Worm (Caenorhabditis elegans) whole organism, young adult: Measurements from ENCODE around the gene ZK380.4.
A peak's percentile ranks its signal among the peaks of the same experiment; 100 is the strongest.

Source experiments
- F33H1.4 ChIP-seq: fragments of 200-800 bp; sonication (Bioruptor generic); IDR thresholded peaks from 2 replicates; pipeline ENCODE4 v1.3.6; 2022; ENCODE audit warnings: missing genetic modification reagents, missing genetic modification characterization, missing compliant biosample characterization
- F39B2.1 ChIP-seq: fragments of 200-800 bp; sonication (Bioruptor generic); IDR thresholded peaks from 2 replicates; pipeline ENCODE4 v1.3.6; 2022; ENCODE audit warnings: missing genetic modification reagents, missing genetic modification characterization, missing compliant biosample characterization
- F49E8.2 ChIP-seq: sonication (generic microtip); optimal IDR thresholded peaks from 3 replicates; lab custom pipeline; 2017; ENCODE audit warnings: missing genetic modification characterization, mild to moderate bottlenecking, missing compliant biosample characterization, antibody characterized with exemption, moderate library complexity; ENCODE audit not compliant: insufficient read depth
- F52B5.7 ChIP-seq: sonication (generic microtip); optimal IDR thresholded peaks from 2 replicates; lab custom pipeline; 2016; ENCODE audit warnings: mild to moderate bottlenecking, missing genetic modification characterization, missing compliant biosample characterization
- F57A8.1 ChIP-seq: fragments of 200-800 bp; sonication (Bioruptor generic); optimal IDR thresholded peaks from 2 replicates; lab custom pipeline; 2018; ENCODE audit warnings: mild to moderate bottlenecking, missing genetic modification characterization, moderate library complexity, missing compliant biosample characterization
- F57C9.4 ChIP-seq: sonication (generic microtip); optimal IDR thresholded peaks from 2 replicates; lab custom pipeline; 2017; ENCODE audit warnings: mild to moderate bottlenecking, missing genetic modification characterization, missing compliant biosample characterization
- Y53G8AR.9 ChIP-seq: fragments of 200-800 bp; sonication (Bioruptor generic); conservative IDR thresholded peaks from 2 replicates; pipeline ENCODE4 v1.3.6; 2022; ENCODE audit warnings: missing genetic modification reagents, missing genetic modification characterization, missing compliant biosample characterization
- Y95B8A.8 ChIP-seq: fragments of 200-800 bp; sonication (Bioruptor generic); IDR thresholded peaks from 2 replicates; pipeline ENCODE4 v1.3.6; 2022; ENCODE audit warnings: missing genetic modification reagents, missing genetic modification characterization, missing compliant biosample characterization
- ZK185.1 ChIP-seq: sonication (generic microtip); optimal IDR thresholded peaks from 2 replicates; lab custom pipeline; 2016; ENCODE audit warnings: mild to moderate bottlenecking, missing genetic modification characterization, missing compliant biosample characterization; ENCODE audit not compliant: poor library complexity, severe bottlenecking
- ama-1 ChIP-seq, 3 experiments: fragments of 150-350 bp in 1 of 3; sonication (generic microtip) in 2 of 3; optimal IDR thresholded peaks; 2 replicates each; lab custom pipeline; 2014 to 2018; ENCODE audit warnings: missing biosample characterization in 2 of 3, missing genetic modification characterization in 2 of 3, missing genetic modification reagents in 2 of 3
- aptf-2 ChIP-seq: fragments of 200-800 bp; sonication (Bioruptor generic); conservative IDR thresholded peaks from 2 replicates; pipeline ENCODE4 v1.3.6; 2022; ENCODE audit warnings: missing genetic modification reagents, missing genetic modification characterization, missing compliant biosample characterization
- aptf-3 ChIP-seq: fragments of 200-800 bp; sonication (Bioruptor generic); IDR thresholded peaks from 2 replicates; pipeline ENCODE4 v1.3.6; 2022; ENCODE audit warnings: missing genetic modification characterization, missing compliant biosample characterization
- attf-5 ChIP-seq: fragments of 200-800 bp; sonication (Bioruptor generic); optimal IDR thresholded peaks from 2 replicates; lab custom pipeline; 2018; ENCODE audit warnings: mild to moderate bottlenecking, missing genetic modification characterization, missing compliant biosample characterization
- cebp-2 ChIP-seq: fragments of 200-800 bp; sonication (Bioruptor generic); IDR thresholded peaks from 2 replicates; pipeline ENCODE4 v1.3.6; 2022; ENCODE audit warnings: missing genetic modification characterization, missing compliant biosample characterization
- ceh-100 ChIP-seq: fragments of 200-800 bp; sonication (Bioruptor generic); IDR thresholded peaks from 2 replicates; pipeline ENCODE4 v1.3.6; 2022; ENCODE audit warnings: missing genetic modification reagents, missing genetic modification characterization, missing compliant biosample characterization
- ceh-58 ChIP-seq: fragments of 200-800 bp; sonication (Bioruptor generic); IDR thresholded peaks from 2 replicates; pipeline ENCODE4 v1.3.6; 2022; ENCODE audit warnings: missing genetic modification characterization, missing compliant biosample characterization
- ceh-79 ChIP-seq: sonication (generic microtip); optimal IDR thresholded peaks from 2 replicates; lab custom pipeline; 2017; ENCODE audit warnings: mild to moderate bottlenecking, missing genetic modification characterization, missing compliant biosample characterization
- chd-7 ChIP-seq: sonication (generic microtip); optimal IDR thresholded peaks from 2 replicates; lab custom pipeline; 2016; ENCODE audit warnings: mild to moderate bottlenecking, missing genetic modification characterization, moderate library complexity, missing compliant biosample characterization
- dpff-1 ChIP-seq: sonication (generic microtip); optimal IDR thresholded peaks from 2 replicates; lab custom pipeline; 2017; ENCODE audit warnings: mild to moderate bottlenecking, missing genetic modification characterization, missing compliant biosample characterization
- dpl-1 ChIP-seq: fragments of 150-350 bp; optimal IDR thresholded peaks from 2 replicates; lab custom pipeline; 2014; ENCODE audit warnings: missing biosample characterization, missing genetic modification reagents, missing genetic modification characterization
- efl-1 ChIP-seq: fragments of 150-350 bp; optimal IDR thresholded peaks from 2 replicates; lab custom pipeline; 2014; ENCODE audit warnings: missing biosample characterization, missing genetic modification reagents, missing genetic modification characterization
- egl-44 ChIP-seq: fragments of 200-800 bp; sonication (Bioruptor generic); IDR thresholded peaks from 2 replicates; pipeline ENCODE4 v1.3.6; 2022; ENCODE audit warnings: missing genetic modification reagents, missing genetic modification characterization, missing compliant biosample characterization
- him-1 ChIP-seq: sonication (generic microtip); optimal IDR thresholded peaks from 2 replicates; lab custom pipeline; 2016; ENCODE audit warnings: missing genotype, missing genetic modification reagents, missing genetic modification characterization, missing compliant biosample characterization
- hlh-12 ChIP-seq: sonication (generic microtip); optimal IDR thresholded peaks from 2 replicates; lab custom pipeline; 2016; ENCODE audit warnings: missing genetic modification characterization, missing compliant biosample characterization
- hmg-1.2 ChIP-seq: fragments of 200-800 bp; sonication (Bioruptor generic); IDR thresholded peaks from 2 replicates; pipeline ENCODE4 v1.3.6; 2022; ENCODE audit warnings: missing genetic modification reagents, missing genetic modification characterization, missing compliant biosample characterization
- hsf-1 ChIP-seq: fragments of 200-800 bp; sonication (Bioruptor generic); IDR thresholded peaks from 2 replicates; pipeline ENCODE4 v1.3.6; 2022; ENCODE audit warnings: missing genetic modification reagents, missing genetic modification characterization, missing compliant biosample characterization
- lin-26 ChIP-seq: fragments of 200-800 bp; sonication (Bioruptor generic); IDR thresholded peaks from 2 replicates; pipeline ENCODE4 v1.3.6; 2022; ENCODE audit warnings: missing genetic modification reagents, missing genetic modification characterization, missing compliant biosample characterization
- lin-54 ChIP-seq: fragments of 200-800 bp; sonication (Bioruptor generic); optimal IDR thresholded peaks from 2 replicates; lab custom pipeline; 2018; ENCODE audit warnings: mild to moderate bottlenecking, missing genetic modification characterization, missing compliant biosample characterization
- lir-1 ChIP-seq: fragments of 200-800 bp; sonication (Bioruptor generic); conservative IDR thresholded peaks from 2 replicates; pipeline ENCODE4 v1.3.6; 2022; ENCODE audit warnings: missing genetic modification reagents, missing genetic modification characterization, missing compliant biosample characterization
- lsl-1 ChIP-seq: fragments of 200-800 bp; sonication (Bioruptor generic); optimal IDR thresholded peaks from 2 replicates; lab custom pipeline; 2018; ENCODE audit warnings: mild to moderate bottlenecking, missing genetic modification characterization, moderate library complexity, missing compliant biosample characterization
- lsy-27 ChIP-seq: sonication (generic microtip); optimal IDR thresholded peaks from 2 replicates; lab custom pipeline; 2017; ENCODE audit warnings: missing genetic modification characterization, mild to moderate bottlenecking, missing compliant biosample characterization, antibody characterized with exemption, missing genotype, borderline replicate concordance; ENCODE audit not compliant: insufficient read depth
- madf-10 ChIP-seq: sonication (generic microtip); optimal IDR thresholded peaks from 2 replicates; lab custom pipeline; 2016; ENCODE audit warnings: mild to moderate bottlenecking, missing genetic modification characterization, missing compliant biosample characterization
- madf-6 ChIP-seq: fragments of 200-800 bp; sonication (Bioruptor generic); IDR thresholded peaks from 2 replicates; pipeline ENCODE4 v1.3.6; 2022; ENCODE audit warnings: missing genetic modification reagents, missing genetic modification characterization, missing compliant biosample characterization
- mxl-1 ChIP-seq: sonication (generic microtip); optimal IDR thresholded peaks from 2 replicates; lab custom pipeline; 2016; ENCODE audit warnings: missing genetic modification characterization, missing compliant biosample characterization
- nhr-27 ChIP-seq: fragments of 200-800 bp; sonication (Bioruptor generic); optimal IDR thresholded peaks from 2 replicates; lab custom pipeline; 2018; ENCODE audit warnings: mild to moderate bottlenecking, missing genetic modification characterization, moderate library complexity, missing compliant biosample characterization
- nhr-80 ChIP-seq: sonication (generic microtip); optimal IDR thresholded peaks from 2 replicates; lab custom pipeline; 2016; ENCODE audit warnings: missing genetic modification characterization, missing compliant biosample characterization
- pbrm-1 ChIP-seq: fragments of 200-800 bp; sonication (Bioruptor generic); IDR thresholded peaks from 2 replicates; pipeline ENCODE4 v1.3.6; 2022; ENCODE audit warnings: missing genetic modification reagents, missing genetic modification characterization, missing compliant biosample characterization
- snpc-4 ChIP-seq, 5 experiments: fragments of 150-350 bp in 1 of 5; sonication (generic microtip) in 4 of 5; optimal IDR thresholded peaks; 2 replicates each; lab custom pipeline; 2014 to 2018; ENCODE audit warnings: missing genetic modification characterization in 5 of 5, missing biosample characterization in 3 of 5, antibody characterized with exemption in 2 of 5, mild to moderate bottlenecking in 2 of 5, missing compliant biosample characterization in 2 of 5, missing genotype in 2 of 5, moderate library complexity in 2 of 5, missing genetic modification reagents in 1 of 5
- somi-1 ChIP-seq: fragments of 200-800 bp; sonication (Bioruptor generic); optimal IDR thresholded peaks from 2 replicates; lab custom pipeline; 2018; ENCODE audit warnings: mild to moderate bottlenecking, missing genetic modification characterization, missing compliant biosample characterization
- unc-130 ChIP-seq: sonication (generic microtip); optimal IDR thresholded peaks from 2 replicates; lab custom pipeline; 2016; ENCODE audit warnings: missing genetic modification reagents, missing genetic modification characterization, missing compliant biosample characterization
- zim-3 ChIP-seq: sonication (generic microtip); optimal IDR thresholded peaks from 2 replicates; lab custom pipeline; 2017; ENCODE audit warnings: mild to moderate bottlenecking, missing genetic modification characterization, moderate library complexity, missing compliant biosample characterization
- ztf-26 ChIP-seq: sonication (generic microtip); optimal IDR thresholded peaks from 2 replicates; lab custom pipeline; 2017; ENCODE audit warnings: missing genetic modification characterization, missing compliant biosample characterization
- ztf-3 ChIP-seq: fragments of 200-800 bp; sonication (Bioruptor generic); optimal IDR thresholded peaks from 2 replicates; lab custom pipeline; 2018; ENCODE audit warnings: mild to moderate bottlenecking, missing genetic modification characterization, missing compliant biosample characterization

Gene ZK380.4

DNA sequence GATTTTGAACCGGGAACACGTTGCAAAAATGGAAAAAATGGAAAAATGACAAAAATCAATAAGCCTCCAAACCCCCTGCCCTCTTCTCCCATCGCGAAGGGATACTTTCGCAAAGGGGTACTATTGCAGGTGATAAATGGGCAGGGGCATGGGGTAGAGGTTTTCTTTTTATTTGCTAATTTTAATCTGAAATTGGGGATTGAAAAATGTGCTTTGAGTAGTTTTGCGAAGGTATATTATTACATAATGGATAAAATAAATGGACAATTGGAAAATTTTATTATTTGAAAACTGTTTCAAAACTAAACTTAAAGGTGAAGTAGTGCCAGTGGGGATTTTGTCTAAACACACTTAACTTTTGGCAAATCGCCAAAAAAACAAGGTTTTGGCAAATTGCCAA is 24.8 kb downstream of the ZK380.4 start (continued):
- TF ChIP-seq egl-44 (GFP tag; lab: Robert Waterston, UW) (peak; percentile 91), dpff-1 (tag; lab: Kevin White, UChicago) (no peak), F49E8.2 (no peak), madf-10 (tag; lab: Kevin White, UChicago) (peak; percentile 96), F52B5.7 (tag; lab: Kevin White, UChicago) (peak; percentile 84), ama-1 (optimal IDR thresholded peaks at IDR 0.05; lab: Kevin White, UChicago) (no peak), ama-1 (GFP tag; optimal IDR thresholded peaks at IDR 0.05; lab: Kevin White, UChicago) (peak in 1 of 2 experiments; percentile 78), lsl-1 (GFP tag; lab: Kevin White, UChicago) (no peak), ztf-26 (tag; lab: Kevin White, UChicago) (peak; percentile 99), attf-5 (peak; percentile 53), F39B2.1 (GFP tag; lab: Robert Waterston, UW) (no peak), ceh-79 (tag; lab: Kevin White, UChicago) (no peak), chd-7 (tag; lab: Kevin White, UChicago) (peak; percentile 87), nhr-27 (tag; lab: Kevin White, UChicago) (no peak), dpl-1 (no peak), hlh-12 (tag; lab: Kevin White, UChicago) (peak; percentile 65), pbrm-1 (GFP tag; lab: Robert Waterston, UW) (peak; percentile 94), him-1 (tag; lab: Kevin White, UChicago) (no peak), F57A8.1 (peak; percentile 67), ceh-100 (GFP tag; lab: Robert Waterston, UW) (peak; percentile 61), snpc-4 (GFP tag; optimal IDR thresholded peaks at IDR 0.05; lab: Kevin White, UChicago) (peak; percentile 10), snpc-4 (tag; optimal IDR thresholded peaks at IDR 0.05; lab: Kevin White, UChicago) (peak; percentile 51 to 79 (median 74)), lir-1 (GFP tag; lab: Robert Waterston, UW) (peak; percentile 87), ZK185.1 (tag; lab: Kevin White, UChicago) (peak; percentile 98), zim-3 (tag; lab: Kevin White, UChicago) (peak; percentile 50), Y53G8AR.9 (peak; percentile 98), unc-130 (GFP tag; lab: Kevin White, UChicago) (peak; percentile 0), efl-1 (GFP tag; lab: Kevin White, UChicago) (no peak), hsf-1 (no peak), aptf-2 (GFP tag; lab: Robert Waterston, UW) (no peak), ztf-3 (GFP tag; lab: Kevin White, UChicago) (peak; percentile 89), ceh-58 (GFP tag; lab: Robert Waterston, UW) (no peak), lin-54 (peak; percentile 90), lsy-27 (no peak), F33H1.4 (0 out of 2 replicates have a peak, but pooled peaks have one; percentile 24), madf-6 (GFP tag; lab: Robert Waterston, UW) (no peak), lin-26 (GFP tag; lab: Robert Waterston, UW) (peak; percentile 80), Y95B8A.8 (peak; percentile 54; the same call in 1 of the 2 replicates), cebp-2 (GFP tag; lab: Robert Waterston, UW) (peak; percentile 98), hmg-1.2 (GFP tag; lab: Robert Waterston, UW) (peak; percentile 86), nhr-80 (tag; lab: Kevin White, UChicago) (peak; percentile 89), aptf-3 (GFP tag; lab: Robert Waterston, UW) (no peak), mxl-1 (tag; lab: Kevin White, UChicago) (peak; percentile 17), somi-1 (GFP tag; lab: Kevin White, UChicago) (peak; percentile 98), F57C9.4 (peak; percentile 35)
